Fruit fly (Drosophila melanogaster) whole organism, prepupa: ENCODE data around the gene CG16995.

Source experiments
- CG3032 ChIP-seq: fragments of 200-800 bp; optimal IDR thresholded peaks from 2 replicates; lab custom pipeline; 2019; ENCODE audit warnings: missing biosample characterization, mild to moderate bottlenecking, missing genetic modification characterization, moderate library complexity
- Hr39 ChIP-seq: fragments of 200-800 bp; sonication (Bioruptor generic); optimal IDR thresholded peaks from 2 replicates; lab custom pipeline; 2016; ENCODE audit warnings: missing biosample characterization, missing genetic modification characterization
- dac ChIP-seq: fragments of 200-800 bp; sonication (Bioruptor generic); optimal IDR thresholded peaks from 2 replicates; lab custom pipeline; 2017; ENCODE audit warnings: missing biosample characterization, mild to moderate bottlenecking, missing genetic modification characterization
- topi ChIP-seq: fragments of 200-800 bp; sonication (Bioruptor generic); optimal IDR thresholded peaks from 3 replicates; lab custom pipeline; 2016; ENCODE audit warnings: missing biosample characterization, missing genetic modification characterization
- vri ChIP-seq: fragments of 200-800 bp; sonication (Bioruptor generic); optimal IDR thresholded peaks from 3 replicates; lab custom pipeline; 2016; ENCODE audit warnings: missing biosample characterization, mild to moderate bottlenecking, missing genetic modification characterization

DNA sequence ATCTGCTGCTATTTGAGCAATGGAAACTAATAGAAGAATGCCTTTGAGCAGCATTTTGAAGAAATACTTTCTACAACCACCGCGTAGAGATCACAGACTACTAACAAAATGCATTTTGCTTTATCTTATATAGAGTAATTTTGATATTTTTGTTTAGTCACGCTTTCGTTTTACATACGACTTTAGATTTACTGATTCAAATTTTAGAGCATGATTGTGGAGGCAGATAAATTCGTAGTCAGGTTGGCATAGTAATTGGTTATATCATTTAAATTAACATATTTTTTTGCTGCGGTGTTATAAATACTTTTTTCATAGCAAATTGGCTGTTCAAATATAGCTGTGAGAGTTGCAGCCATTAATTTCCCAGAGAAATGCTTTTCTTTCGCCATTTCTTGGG lies 38.7 kb upstream of the CG16995 start, which contains the start of gene CG17242:
- TF ChIP-seq dac (no peak), Hr39 (GFP tag; lab: Kevin White, UChicago) (no peak), topi (no peak), CG3032 (tag; lab: Kevin White, UChicago) (no peak), vri (GFP tag; lab: Kevin White, UChicago) (no peak)
